Worm (Caenorhabditis elegans) whole organism, early embryonic: ENCODE data around the gene pat-4.

Source experiments
- ama-1 ChIP-seq: fragments of 150-350 bp; optimal IDR thresholded peaks from 2 replicates; lab custom pipeline; 2014
- hmbx-1 ChIP-seq: sonication (generic microtip); optimal IDR thresholded peaks from 2 replicates; lab custom pipeline; 2016; ENCODE audit warnings: mild to moderate bottlenecking, missing genetic modification characterization, missing compliant biosample characterization
- hmg-4 ChIP-seq: fragments of 200-800 bp; sonication (Bioruptor generic); optimal IDR thresholded peaks from 2 replicates; lab custom pipeline; 2018; ENCODE audit warnings: mild to moderate bottlenecking, missing genetic modification characterization, missing compliant biosample characterization
- scrt-1 ChIP-seq: fragments of 200-800 bp; sonication (Bioruptor generic); IDR thresholded peaks from 2 replicates; pipeline ENCODE4 v1.3.6; 2022; ENCODE audit warnings: missing genetic modification characterization, missing compliant biosample characterization
- sea-1 ChIP-seq: fragments of 200-800 bp; sonication (Bioruptor generic); conservative IDR thresholded peaks from 2 replicates; pipeline ENCODE4 v1.3.6; 2022; ENCODE audit warnings: missing genetic modification characterization, missing compliant biosample characterization

DNA sequence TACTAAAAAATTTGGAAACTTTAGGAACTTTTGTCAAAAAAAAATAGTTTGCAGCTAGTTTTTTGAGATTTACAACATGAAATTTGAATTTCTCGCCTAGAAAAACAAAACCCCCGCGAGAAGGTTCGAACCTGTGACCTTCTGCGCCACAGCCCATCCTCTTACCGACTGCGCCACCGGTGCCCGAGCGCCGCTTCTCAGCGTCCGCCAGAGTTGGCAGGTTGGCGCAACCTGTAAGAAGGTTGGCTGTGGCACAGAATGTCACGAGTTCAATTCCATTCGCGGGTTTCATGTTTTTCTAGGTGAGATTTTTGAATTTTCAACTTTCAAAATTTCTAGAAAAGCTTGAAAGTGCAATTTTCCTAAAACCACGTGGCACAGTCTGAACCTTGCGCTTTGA is 44.2 kb downstream of the pat-4 start:
- TF ChIP-seq sea-1 (GFP tag; lab: Robert Waterston, UW) (no peak), hmg-4 (GFP tag; lab: Kevin White, UChicago) (no peak), ama-1 (lab: Kevin White, UChicago) (no peak), hmbx-1 (no peak), scrt-1 (GFP tag; lab: Robert Waterston, UW) (no peak)
